Fruit fly (Drosophila melanogaster) whole organism, embryonic: ENCODE results near the gene Octbeta2R.

Experiments used
- CG10274 ChIP-seq: fragments of 200-800 bp; sonication (Bioruptor generic); optimal IDR thresholded peaks from 3 replicates; lab custom pipeline; 2017; ENCODE audit warnings: missing biosample characterization, mild to moderate bottlenecking, missing genetic modification characterization
- CG10565 ChIP-seq: fragments of 200-800 bp; sonication (Bioruptor generic); optimal IDR thresholded peaks from 3 replicates; lab custom pipeline; 2016; ENCODE audit warnings: missing biosample characterization, mild to moderate bottlenecking, missing genetic modification characterization
- CG12071 ChIP-seq: fragments of 200-800 bp; sonication (Bioruptor generic); optimal IDR thresholded peaks from 3 replicates; lab custom pipeline; 2018; ENCODE audit warnings: missing biosample characterization, mild to moderate bottlenecking, missing genetic modification characterization
- CG16813 ChIP-seq: fragments of 200-800 bp; sonication (Bioruptor generic); IDR thresholded peaks from 3 replicates; pipeline ENCODE4 v1.3.6; 2022; ENCODE audit warnings: missing biosample characterization, missing genetic modification characterization; ENCODE audit not compliant: partially characterized antibody
- CG17361 ChIP-seq: fragments of 200-800 bp; sonication (Bioruptor generic); IDR thresholded peaks from 3 replicates; pipeline ENCODE4 v1.3.6; 2022; ENCODE audit warnings: missing biosample characterization, missing genetic modification characterization
- CG17829 ChIP-seq: fragments of 200-800 bp; optimal IDR thresholded peaks from 2 replicates; lab custom pipeline; 2019; ENCODE audit warnings: missing biosample characterization, mild to moderate bottlenecking, missing genetic modification characterization, moderate library complexity
- CG30403 ChIP-seq: fragments of 200-800 bp; sonication (Bioruptor generic); optimal IDR thresholded peaks from 3 replicates; lab custom pipeline; 2016; ENCODE audit warnings: missing biosample characterization, missing genetic modification characterization
- CG3281 ChIP-seq: fragments of 200-800 bp; sonication (Bioruptor generic); optimal IDR thresholded peaks from 3 replicates; lab custom pipeline; 2017; ENCODE audit warnings: missing biosample characterization, mild to moderate bottlenecking, missing genetic modification characterization
- CG3407 ChIP-seq: fragments of 200-800 bp; sonication (Bioruptor generic); optimal IDR thresholded peaks from 2 replicates; lab custom pipeline; 2018; ENCODE audit warnings: missing biosample characterization, mild to moderate bottlenecking, missing genetic modification characterization
- CG42726 ChIP-seq: fragments of 200-800 bp; sonication (Bioruptor generic); IDR thresholded peaks from 2 replicates; pipeline ENCODE4 v1.3.6; 2022; ENCODE audit warnings: missing biosample characterization, missing genetic modification characterization; ENCODE audit not compliant: partially characterized antibody
- CG4730 ChIP-seq: fragments of 200-800 bp; sonication (Bioruptor generic); IDR thresholded peaks from 2 replicates; pipeline ENCODE4 v1.3.6; 2022; ENCODE audit warnings: missing biosample characterization, missing genetic modification characterization
- CG6765 ChIP-seq: fragments of 200-800 bp; sonication (Bioruptor generic); optimal IDR thresholded peaks from 3 replicates; lab custom pipeline; 2017; ENCODE audit warnings: missing biosample characterization, mild to moderate bottlenecking, missing genetic modification characterization
- CG7357 ChIP-seq: fragments of 200-800 bp; sonication (Bioruptor generic); IDR thresholded peaks from 3 replicates; pipeline ENCODE4 v1.3.6; 2022; ENCODE audit warnings: missing biosample characterization, missing genetic modification characterization
- CG7556 ChIP-seq: fragments of 200-800 bp; sonication (Bioruptor generic); optimal IDR thresholded peaks from 2 replicates; lab custom pipeline; 2017; ENCODE audit warnings: missing biosample characterization, mild to moderate bottlenecking, missing genetic modification characterization
- CG7786 ChIP-seq: fragments of 200-800 bp; sonication (Bioruptor generic); optimal IDR thresholded peaks from 2 replicates; lab custom pipeline; 2016; ENCODE audit warnings: missing biosample characterization, missing genetic modification characterization
- CG8944 ChIP-seq: fragments of 200-800 bp; sonication (Bioruptor generic); optimal IDR thresholded peaks from 3 replicates; lab custom pipeline; 2016; ENCODE audit warnings: missing biosample characterization, missing genetic modification characterization
- D19B ChIP-seq: fragments of 200-800 bp; sonication (Bioruptor generic); optimal IDR thresholded peaks from 2 replicates; lab custom pipeline; 2017; ENCODE audit warnings: missing biosample characterization, mild to moderate bottlenecking, missing genetic modification characterization
- Dek ChIP-seq: fragments of 200-800 bp; sonication (Bioruptor generic); optimal IDR thresholded peaks from 3 replicates; lab custom pipeline; 2019; ENCODE audit warnings: missing biosample characterization, mild to moderate bottlenecking, missing genetic modification characterization, moderate library complexity
- Dp ChIP-seq: fragments of 200-800 bp; sonication (Bioruptor generic); optimal IDR thresholded peaks from 2 replicates; lab custom pipeline; 2018; ENCODE audit warnings: missing biosample characterization, mild to moderate bottlenecking, missing genetic modification characterization, moderate library complexity
- Eip74EF ChIP-seq, 2 experiments: fragments of 200-800 bp in 1 of 2; fragments of >200 bp in 1 of 2; sonication (Bioruptor generic) in 1 of 2; optimal IDR thresholded peaks; 2 replicates each; lab custom pipeline; 2017 to 2019; ENCODE audit warnings: missing biosample characterization in 2 of 2, missing genetic modification characterization in 2 of 2, mild to moderate bottlenecking in 1 of 2, moderate library complexity in 1 of 2
- Ets65A ChIP-seq: fragments of 200-800 bp; sonication (Bioruptor generic); peaks from one replicate; lab custom pipeline; 2016; ENCODE audit warnings: missing biosample characterization, missing genetic modification characterization
- H2.0 ChIP-seq: fragments of 200-800 bp; sonication (Bioruptor generic); IDR thresholded peaks from 2 replicates; pipeline ENCODE4 v1.3.6; 2022; ENCODE audit warnings: missing biosample characterization, missing genetic modification characterization
- HHEX ChIP-seq: fragments of 200-800 bp; sonication (Bioruptor generic); optimal IDR thresholded peaks from 3 replicates; lab custom pipeline; 2017; ENCODE audit warnings: missing biosample characterization, mild to moderate bottlenecking, missing genetic modification characterization, missing genetic modification reagents
- HmgD ChIP-seq: fragments of 200-800 bp; sonication (Bioruptor generic); optimal IDR thresholded peaks from 3 replicates; lab custom pipeline; 2016; ENCODE audit warnings: missing biosample characterization, missing genetic modification characterization
- Hmr ChIP-seq: fragments of 200-800 bp; sonication (Bioruptor generic); optimal IDR thresholded peaks from 3 replicates; lab custom pipeline; 2017; ENCODE audit warnings: mild to moderate bottlenecking, missing biosample characterization, missing genetic modification reagents, missing genetic modification characterization
- Hr78 ChIP-seq, 2 experiments: fragments of 200-800 bp in 1 of 2; fragments of >200 bp in 1 of 2; sonication (Bioruptor generic) in 1 of 2; optimal IDR thresholded peaks; 2 replicates each; lab custom pipeline; 2017 to 2019; ENCODE audit warnings: missing biosample characterization in 2 of 2, missing genetic modification characterization in 2 of 2, mild to moderate bottlenecking in 1 of 2, moderate library complexity in 1 of 2
- Jarid2 ChIP-seq: fragments of 200-800 bp; sonication (Bioruptor generic); optimal IDR thresholded peaks from 3 replicates; lab custom pipeline; 2017; ENCODE audit warnings: mild to moderate bottlenecking, missing biosample characterization, missing genetic modification reagents, missing genetic modification characterization
- Six4 ChIP-seq: fragments of 200-800 bp; sonication (Bioruptor generic); optimal IDR thresholded peaks from 2 replicates; lab custom pipeline; 2016; ENCODE audit warnings: missing biosample characterization, missing genetic modification characterization
- Trl ChIP-seq, 3 experiments: fragments of >200 bp in 2 of 3; fragments of 200-800 bp in 1 of 3; sonication (Bioruptor generic) in 1 of 3; optimal IDR thresholded peaks; 2 replicates in 1 of 3; 3 replicates in 2 of 3; lab custom pipeline; 2016 to 2017; ENCODE audit warnings: missing biosample characterization in 1 of 3, missing genetic modification characterization in 1 of 3
- aop ChIP-seq: fragments of 200-800 bp; sonication (Bioruptor generic); IDR thresholded peaks from 2 replicates; pipeline ENCODE4 v1.3.6; 2022; ENCODE audit warnings: missing biosample characterization, missing genetic modification characterization
- bab2 ChIP-seq: fragments of 200-800 bp; sonication (Bioruptor generic); optimal IDR thresholded peaks from 2 replicates; lab custom pipeline; 2016; ENCODE audit warnings: missing biosample characterization, missing genetic modification characterization
- btn ChIP-seq: fragments of 200-800 bp; sonication (Bioruptor generic); optimal IDR thresholded peaks from 2 replicates; lab custom pipeline; 2016; ENCODE audit warnings: missing biosample characterization, missing genetic modification characterization
- corto ChIP-seq: fragments of 200-800 bp; sonication (Bioruptor generic); optimal IDR thresholded peaks from 2 replicates; lab custom pipeline; 2016; ENCODE audit warnings: missing biosample characterization, mild to moderate bottlenecking, missing genetic modification characterization, moderate library complexity
- dan ChIP-seq: fragments of 200-800 bp; sonication (Bioruptor generic); IDR thresholded peaks from 2 replicates; pipeline ENCODE4 v1.3.6; 2022; ENCODE audit warnings: missing biosample characterization, missing genetic modification characterization
- dysf ChIP-seq: fragments of 200-800 bp; sonication (Bioruptor generic); IDR thresholded peaks from 3 replicates; pipeline ENCODE4 v1.3.6; 2022; ENCODE audit warnings: missing biosample characterization, missing genetic modification characterization
- fd3F ChIP-seq: fragments of 200-800 bp; sonication (Bioruptor generic); optimal IDR thresholded peaks from 2 replicates; lab custom pipeline; 2018; ENCODE audit warnings: missing biosample characterization, mild to moderate bottlenecking, missing genetic modification characterization, moderate library complexity
- gsb-n ChIP-seq: fragments of 200-800 bp; sonication (Bioruptor generic); optimal IDR thresholded peaks from 3 replicates; lab custom pipeline; 2018; ENCODE audit warnings: missing biosample characterization, mild to moderate bottlenecking, missing genetic modification characterization
- ken ChIP-seq: fragments of 200-800 bp; sonication (Bioruptor generic); IDR thresholded peaks from 3 replicates; pipeline ENCODE4 v1.3.6; 2022; ENCODE audit warnings: missing biosample characterization, missing genetic modification characterization
- knrl ChIP-seq: fragments of 200-800 bp; sonication (Bioruptor generic); IDR thresholded peaks from 3 replicates; pipeline ENCODE4 v1.3.6; 2022; ENCODE audit warnings: missing biosample characterization, missing genetic modification characterization; ENCODE audit not compliant: partially characterized antibody
- lmd ChIP-seq: fragments of 200-800 bp; sonication (Bioruptor generic); IDR thresholded peaks from 2 replicates; pipeline ENCODE4 v1.3.6; 2022; ENCODE audit warnings: missing biosample characterization, missing genetic modification characterization
- pan ChIP-seq, 4 experiments: fragments of >200 bp in 3 of 4; fragments of 200-800 bp in 1 of 4; sonication (Bioruptor generic) in 1 of 4; optimal IDR thresholded peaks in 3 of 4; IDR thresholded peaks in 1 of 4; 2 replicates each; pipeline versions ENCODE4 v1.3.6 to Lab custom; 2017 to 2022; ENCODE audit warnings: missing biosample characterization in 2 of 4, missing genetic modification characterization in 2 of 4, mixed read lengths in 1 of 4
- psq ChIP-seq: fragments of 200-800 bp; sonication (Bioruptor generic); optimal IDR thresholded peaks from 2 replicates; lab custom pipeline; 2017; ENCODE audit warnings: missing biosample characterization, missing genetic modification characterization
- pum ChIP-seq: fragments of 200-800 bp; sonication (Bioruptor generic); optimal IDR thresholded peaks from 2 replicates; lab custom pipeline; 2016; ENCODE audit warnings: missing biosample characterization, missing genetic modification characterization
- slbo ChIP-seq: fragments of 200-800 bp; sonication (Bioruptor generic); IDR thresholded peaks from 2 replicates; pipeline ENCODE4 v1.3.6; 2022; ENCODE audit warnings: missing biosample characterization, missing genetic modification characterization
- so ChIP-seq: fragments of 200-800 bp; sonication (Bioruptor generic); IDR thresholded peaks from 3 replicates; pipeline ENCODE4 v1.3.6; 2022; ENCODE audit warnings: missing biosample characterization, missing genetic modification characterization
- ttk ChIP-seq: fragments of 200-800 bp; sonication (Bioruptor generic); IDR thresholded peaks from 2 replicates; pipeline ENCODE4 v2.1.2; 2022; ENCODE audit warnings: missing biosample characterization, missing genetic modification characterization
- unc-4 ChIP-seq: fragments of 200-800 bp; sonication (Bioruptor generic); IDR thresholded peaks from 2 replicates; pipeline ENCODE4 v1.3.6; 2022; ENCODE audit warnings: missing biosample characterization, missing genetic modification characterization; ENCODE audit not compliant: partially characterized antibody

The Octbeta2R gene

dm6 chr3R:12542947-12543346 lies 52.6 kb downstream of the Octbeta2R start (continued):
- no peak for TF ChIP-seq Dek (tag; lab: Kevin White, UChicago)
- no peak for TF ChIP-seq CG17361
- no peak for TF ChIP-seq unc-4
- TF ChIP-seq CG7357 (GFP tag; lab: Robert Waterston, UW) = 0 out of 3 replicates have a peak, but pooled peaks have one; percentile 31
- TF ChIP-seq so (GFP tag; lab: Robert Waterston, UW) = no peak
- TF ChIP-seq CG4730 = no peak
- TF ChIP-seq CG17829 (tag; lab: Kevin White, UChicago) = no peak
- TF ChIP-seq HHEX (GFP tag; lab: Kevin White, UChicago) = peak; percentile 37
- no peak for TF ChIP-seq CG10274 (GFP tag; lab: Kevin White, UChicago)
- TF ChIP-seq CG42726 (GFP tag; lab: Robert Waterston, UW) = no peak
- TF ChIP-seq slbo (GFP tag; lab: Robert Waterston, UW) = peak; percentile 32; the same call in 1 of the 2 replicates
- TF ChIP-seq bab2 (GFP tag; lab: Kevin White, UChicago) = no peak
- no peak for TF ChIP-seq H2.0
- no peak for TF ChIP-seq CG3407 (GFP tag; lab: Kevin White, UChicago)
- peak; percentile 24 for TF ChIP-seq CG6765
- TF ChIP-seq CG7556 (GFP tag; lab: Kevin White, UChicago) = peak; percentile 63
- peak; percentile 33 for TF ChIP-seq CG30403
- TF ChIP-seq Hmr (GFP tag; lab: Kevin White, UChicago) = peak; percentile 63
- TF ChIP-seq CG3281 (GFP tag; lab: Kevin White, UChicago) = peak; percentile 67
- no peak for TF ChIP-seq Jarid2
- TF ChIP-seq dysf (GFP tag; lab: Robert Waterston, UW) = peak; percentile 40; the same call in 2 of the 3 replicates
- no peak for TF ChIP-seq Hr78 (GFP tag; optimal IDR thresholded peaks at IDR 0.05; lab: Kevin White, UChicago)
- peak; percentile 11 for TF ChIP-seq fd3F

dm6 chr3R:12525888-12526287 lies 69.6 kb downstream of the Octbeta2R start, which contains the start of gene Hug:
Gene Hug, plus strand, starts transcription at chr3R:12526188.
- TF ChIP-seq ttk = no peak
- no peak for TF ChIP-seq ken (GFP tag; lab: Robert Waterston, UW)
- no peak for TF ChIP-seq CG6765
- no peak for TF ChIP-seq lmd (GFP tag; lab: Robert Waterston, UW)
- peak; percentile 85 for TF ChIP-seq Ets65A (GFP tag; lab: Kevin White, UChicago)
- TF ChIP-seq CG8944 (GFP tag; lab: Kevin White, UChicago) = no peak
- no peak for TF ChIP-seq psq (GFP tag; lab: Kevin White, UChicago)
- no peak for TF ChIP-seq Eip74EF (GFP tag; optimal IDR thresholded peaks at IDR 0.05; lab: Kevin White, UChicago)
- TF ChIP-seq CG10565 (GFP tag; lab: Kevin White, UChicago) = no peak

dm6 chr3R:12514997-12515396 lies 80.5 kb downstream of the Octbeta2R start:
- TF ChIP-seq aop (GFP tag; lab: Robert Waterston, UW) = peak; percentile 42; the same call in 1 of the 2 replicates
- TF ChIP-seq pan (optimal IDR thresholded peaks at IDR 0.05; lab: Kevin White, UChicago) = no peak
- no peak for TF ChIP-seq pan (GFP tag; optimal IDR thresholded peaks at IDR 0.05 in 1 of 2, IDR thresholded peaks at IDR 0.05 in 1 of 2)
- 0 out of 2 replicates have a peak, but pooled peaks have one; percentile 16 for TF ChIP-seq dan (GFP tag; lab: Robert Waterston, UW)
- TF ChIP-seq Six4 (GFP tag; lab: Kevin White, UChicago) = no peak
- TF ChIP-seq Ets65A (GFP tag; lab: Kevin White, UChicago) = peak; percentile 95
- no peak for TF ChIP-seq Trl (optimal IDR thresholded peaks at IDR 0.05; lab: Kevin White, UChicago)
- no peak for TF ChIP-seq Trl (GFP tag; optimal IDR thresholded peaks at IDR 0.05; lab: Kevin White, UChicago)
- TF ChIP-seq CG17829 (tag; lab: Kevin White, UChicago) = no peak
- TF ChIP-seq CG16813 = no peak
- no peak for TF ChIP-seq Dp (GFP tag; lab: Kevin White, UChicago)
- TF ChIP-seq gsb-n = no peak
- no peak for TF ChIP-seq CG7786
- TF ChIP-seq HmgD (GFP tag; lab: Kevin White, UChicago) = no peak
- 0 out of 3 replicates have a peak, but pooled peaks have one; percentile 17 for TF ChIP-seq knrl (GFP tag; lab: Robert Waterston, UW)
- TF ChIP-seq pum = no peak
- TF ChIP-seq btn (GFP tag; lab: Kevin White, UChicago) = no peak
- TF ChIP-seq D19B = no peak
- TF ChIP-seq corto (GFP tag; lab: Kevin White, UChicago) = no peak
- no peak for TF ChIP-seq CG12071 (GFP tag; lab: Kevin White, UChicago)
